Worm (Caenorhabditis elegans): ENCODE results near the gene memi-3.
"Not testable (repeated sequence)": the region's sequence is repeated elsewhere in the genome, so short reads cannot be mapped to it uniquely, and the experiment has no call there.

The memi-3 gene

ce11 chrIV:11410084-11410483 lies 6.9 kb upstream of the memi-3 start, which contains the start of gene gfat-2:
gfat-2 (plus strand) TSS chrIV:11410228.
- TF ChIP-seq nhr-11 (tag; optimal IDR thresholded peaks at IDR 0.05) (no peak), hlh-17 (GFP tag; optimal IDR thresholded peaks at IDR 0.05; ENCODE audit: borderline replicate concordance) (no peak), elt-2 (tag; optimal IDR thresholded peaks at IDR 0.05) (no peak), Y116A8C.19 (tag; optimal IDR thresholded peaks at IDR 0.05; ENCODE audit: borderline replicate concordance) (no peak), jun-1 (tag; optimal IDR thresholded peaks at IDR 0.05) (no peak), fkh-10 (GFP tag; optimal IDR thresholded peaks at IDR 0.05) (no peak), pax-3 (tag; optimal IDR thresholded peaks at IDR 0.05) (no peak), nhr-90 (tag; optimal IDR thresholded peaks at IDR 0.05; ENCODE audit: poor library complexity) (no peak)

- TF ChIP-seq nhr-85 (tag), result peak; percentile 14
- peak in 1 of 2 experiments; percentile 46 for TF ChIP-seq ztf-11 (tag; optimal IDR thresholded peaks at IDR 0.05)
- TF ChIP-seq nhr-19 (GFP tag; conservative IDR thresholded peaks at IDR 0.05), result 0 out of 2 replicates have a peak, but pooled peaks have one; percentile 18
Measured at ce11 chrIV:11406744-11407690, 3.9 kb upstream of the memi-3 start, which contains the start of the genes his-63 and his-64. his-63 (minus strand) TSS chrIV:11406861. his-64 (plus strand) TSS chrIV:11407116.

- TF ChIP-seq efl-1 (optimal IDR thresholded peaks at IDR 0.05), result not testable (repeated sequence)
- TF ChIP-seq efl-1 (GFP tag; optimal IDR thresholded peaks at IDR 0.05 in 1 of 2), result peak in 1 of 2 experiments; percentile 21
Measured at ce11 chrIV:11406127-11406526, 3.0 kb upstream of the memi-3 start.

- TF ChIP-seq zip-4 (GFP tag; optimal IDR thresholded peaks at IDR 0.05) (no peak), pqm-1 (tag; optimal IDR thresholded peaks at IDR 0.05) (no peak), ceh-90 (tag; optimal IDR thresholded peaks at IDR 0.05) (no peak), jun-1 (tag; optimal IDR thresholded peaks at IDR 0.05) (no peak), nhr-71 (tag; optimal IDR thresholded peaks at IDR 0.05) (no peak), alr-1 (tag; optimal IDR thresholded peaks at IDR 0.05; ENCODE audit: borderline replicate concordance) (no peak), nhr-11 (tag; optimal IDR thresholded peaks at IDR 0.05) (no peak), grh-1 (GFP tag; IDR thresholded peaks at IDR 0.05) (no peak), fos-1 (tag; optimal IDR thresholded peaks at IDR 0.05) (no peak), tbx-2 (tag; optimal IDR thresholded peaks at IDR 0.05) (no peak), egl-27 (tag; optimal IDR thresholded peaks at IDR 0.05) (no peak), lin-39 (tag; optimal IDR thresholded peaks at IDR 0.05) (no peak), nhr-237 (tag; optimal IDR thresholded peaks at IDR 0.05) (no peak)
Measured at ce11 chrIV:11401482-11401881, 1.7 kb downstream of the memi-3 start.

- not testable (repeated sequence) for TF ChIP-seq efl-1 (optimal IDR thresholded peaks at IDR 0.05)
- TF ChIP-seq efl-1 (GFP tag; optimal IDR thresholded peaks at IDR 0.05 in 1 of 2), result peak in 1 of 2 experiments; percentile 24
Measured at ce11 chrIV:11400098-11400497, 3.0 kb downstream of the memi-3 start.

- TF ChIP-seq jun-1 (tag; optimal IDR thresholded peaks at IDR 0.05); unc-98 (GFP tag; IDR thresholded peaks at IDR 0.05); tlp-1 (tag; optimal IDR thresholded peaks at IDR 0.05): not testable (repeated sequence)
Measured at ce11 chrIV:11398267-11398825, 4.8 kb downstream of the memi-3 start, which contains the start of gene dsl-6. dsl-6 (minus strand) TSS chrIV:11398317.

- no peak for TF ChIP-seq fkh-4 (tag; optimal IDR thresholded peaks at IDR 0.05; ENCODE audit: borderline replicate concordance)
- no peak for TF ChIP-seq vab-15 (tag; optimal IDR thresholded peaks at IDR 0.05)
- no peak for TF ChIP-seq ztf-11 (tag; optimal IDR thresholded peaks at IDR 0.05)
- TF ChIP-seq dpl-1 (GFP tag; optimal IDR thresholded peaks at IDR 0.05), result no peak
- no peak for TF ChIP-seq snpc-4 (tag; optimal IDR thresholded peaks at IDR 0.05)
- no peak for TF ChIP-seq C04F5.9 (tag; optimal IDR thresholded peaks at IDR 0.05)
- no peak for TF ChIP-seq nhr-85 (tag)
- no peak for TF ChIP-seq nhr-84 (tag; optimal IDR thresholded peaks at IDR 0.05)
- no peak for TF ChIP-seq mef-2 (tag; optimal IDR thresholded peaks at IDR 0.05)
- TF ChIP-seq nhr-90 (tag; optimal IDR thresholded peaks at IDR 0.05; ENCODE audit: poor library complexity), result no peak
- no peak for TF ChIP-seq fkh-10 (GFP tag; optimal IDR thresholded peaks at IDR 0.05)
- TF ChIP-seq zip-4 (GFP tag; optimal IDR thresholded peaks at IDR 0.05), result no peak
- no peak for TF ChIP-seq irx-1 (tag; optimal IDR thresholded peaks at IDR 0.05)
- no peak for TF ChIP-seq nhr-237 (tag; optimal IDR thresholded peaks at IDR 0.05)
- no peak for TF ChIP-seq hpl-2 (GFP tag; optimal IDR thresholded peaks at IDR 0.05)
- TF ChIP-seq swsn-7 (tag; optimal IDR thresholded peaks at IDR 0.05), result no peak
- TF ChIP-seq mep-1 (tag; optimal IDR thresholded peaks at IDR 0.05), result no peak
Measured at ce11 chrIV:11394243-11394642, 8.9 kb downstream of the memi-3 start, which contains the start of gene tag-89. tag-89 (plus strand) TSS chrIV:11394543.
